Fruit fly (Drosophila melanogaster): ENCODE measurements around the gene CG13658.

Gene CG13658

dm6 chr3R:25287128-25287527 is at the start of gene CG13658:
Gene CG13658, plus strand, starts transcription at chr3R:25287474.
- TF ChIP-seq fkh (GFP tag; optimal IDR thresholded peaks at IDR 0.05), result no peak
- TF ChIP-seq Sox102F (GFP tag; optimal IDR thresholded peaks at IDR 0.05), result no peak
- no peak for TF ChIP-seq eg (GFP tag; IDR thresholded peaks at IDR 0.05)
- TF ChIP-seq CG6276 (GFP tag; optimal IDR thresholded peaks at IDR 0.05), result no peak
- TF ChIP-seq CG10669 (GFP tag; optimal IDR thresholded peaks at IDR 0.05), result no peak
- TF ChIP-seq acj6 (GFP tag; optimal IDR thresholded peaks at IDR 0.05), result no peak
- TF ChIP-seq Hr4 (GFP tag; optimal IDR thresholded peaks at IDR 0.05), result no peak
- no peak for TF ChIP-seq Ets96B (tag; optimal IDR thresholded peaks at IDR 0.05)
- TF ChIP-seq CG32006 (GFP tag; optimal IDR thresholded peaks at IDR 0.05), result no peak
- no peak for TF ChIP-seq CG1621 (tag; optimal IDR thresholded peaks at IDR 0.05)

- no peak for TF ChIP-seq esn (GFP tag; optimal IDR thresholded peaks at IDR 0.05)
- TF ChIP-seq CG3032 (tag; optimal IDR thresholded peaks at IDR 0.05), result peak; percentile 42
- no peak for TF ChIP-seq CG32006 (GFP tag; optimal IDR thresholded peaks at IDR 0.05)
- TF ChIP-seq CG11902 (GFP tag; optimal IDR thresholded peaks at IDR 0.05), result no peak
- peak; percentile 45 for TF ChIP-seq CG1621 (tag; optimal IDR thresholded peaks at IDR 0.05)
- TF ChIP-seq CG10669 (GFP tag; optimal IDR thresholded peaks at IDR 0.05), result peak; percentile 31
- TF ChIP-seq dsx (GFP tag; optimal IDR thresholded peaks at IDR 0.05; ENCODE audit: poor library complexity, severe bottlenecking), result peak; percentile 56
- TF ChIP-seq Ets96B (tag; optimal IDR thresholded peaks at IDR 0.05), result peak; percentile 39
- peak; percentile 28 to 32 for TF ChIP-seq ss (GFP tag; optimal IDR thresholded peaks at IDR 0.05)
- peak; percentile 6 for TF ChIP-seq CG3919 (GFP tag; optimal IDR thresholded peaks at IDR 0.05)
- TF ChIP-seq spab (GFP tag; optimal IDR thresholded peaks at IDR 0.05), result peak; percentile 22
- TF ChIP-seq CG11294 (GFP tag; IDR thresholded peaks at IDR 0.05), result no peak
- no peak for TF ChIP-seq CG34406 (GFP tag; optimal IDR thresholded peaks at IDR 0.05)
- no peak for TF ChIP-seq eg (GFP tag; IDR thresholded peaks at IDR 0.05)
- TF ChIP-seq CG6808 (GFP tag; optimal IDR thresholded peaks at IDR 0.05), result peak; percentile 47
- TF ChIP-seq Eip75B (GFP tag; optimal IDR thresholded peaks at IDR 0.05), result peak; percentile 31
- no peak for TF ChIP-seq Gug (GFP tag; IDR thresholded peaks at IDR 0.05)
- TF ChIP-seq Eip78C (GFP tag), result peak; percentile 78
Measured at dm6 chr3R:25238771-25239700, 48.2 kb upstream of the CG13658 start.

- TF ChIP-seq Sox102F (GFP tag; optimal IDR thresholded peaks at IDR 0.05) (no peak), Gug (GFP tag; IDR thresholded peaks at IDR 0.05) (no peak), vri (GFP tag; optimal IDR thresholded peaks at IDR 0.05) (no peak), Met (GFP tag; optimal IDR thresholded peaks at IDR 0.05) (no peak), net (GFP tag; optimal IDR thresholded peaks at IDR 0.05) (no peak), topi (GFP tag; optimal IDR thresholded peaks at IDR 0.05) (no peak), CG6792 (GFP tag; optimal IDR thresholded peaks at IDR 0.05) (no peak), dsx (GFP tag; optimal IDR thresholded peaks at IDR 0.05; ENCODE audit: poor library complexity, severe bottlenecking) (no peak), CG34406 (GFP tag; optimal IDR thresholded peaks at IDR 0.05) (no peak), svp (GFP tag) (no peak), salr (GFP tag; optimal IDR thresholded peaks at IDR 0.05) (no peak), CG6854 (GFP tag; optimal IDR thresholded peaks at IDR 0.05) (no peak), CG8319 (GFP tag; optimal IDR thresholded peaks at IDR 0.05) (no peak), fkh (GFP tag; optimal IDR thresholded peaks at IDR 0.05) (no peak), Eip93F (GFP tag; optimal IDR thresholded peaks at IDR 0.05) (no peak), CG11294 (GFP tag; IDR thresholded peaks at IDR 0.05) (no peak)
Measured at dm6 chr3R:25239880-25240279, 47.4 kb upstream of the CG13658 start, which contains the start of gene to. Gene to, plus strand, starts transcription at chr3R:25240180.

All from whole organism, prepupa.